Fruit fly (Drosophila melanogaster) whole organism, embryonic: ENCODE measurements around the gene trbl.

Experiments used
- Ada2b ChIP-seq: fragments of 200-800 bp; sonication (Bioruptor generic); IDR thresholded peaks from 2 replicates; pipeline ENCODE4 v1.3.6; 2022; ENCODE audit warnings: missing biosample characterization, missing genetic modification characterization
- Aef1 ChIP-seq: fragments of 200-800 bp; sonication (Bioruptor generic); IDR thresholded peaks from 3 replicates; pipeline ENCODE4 v1.3.6; 2022; ENCODE audit warnings: missing biosample characterization, missing genetic modification characterization
- CG10209 ChIP-seq: fragments of 200-800 bp; sonication (Bioruptor generic); optimal IDR thresholded peaks from 3 replicates; lab custom pipeline; 2017; ENCODE audit warnings: missing biosample characterization, mild to moderate bottlenecking, missing genetic modification characterization, missing genetic modification reagents
- CG10321 ChIP-seq: fragments of 200-800 bp; sonication (Bioruptor generic); IDR thresholded peaks from 2 replicates; pipeline ENCODE4 v1.3.6; 2022; ENCODE audit warnings: missing biosample characterization, missing genetic modification characterization
- CG10654 ChIP-seq: fragments of 200-800 bp; sonication (Bioruptor generic); optimal IDR thresholded peaks from 2 replicates; lab custom pipeline; 2016; ENCODE audit warnings: missing biosample characterization, missing genetic modification characterization
- CG11247 ChIP-seq: fragments of 200-800 bp; sonication (Bioruptor generic); IDR thresholded peaks from 2 replicates; pipeline ENCODE4 v1.3.6; 2022; ENCODE audit warnings: missing biosample characterization, missing genetic modification characterization
- CG11456 ChIP-seq: fragments of 200-800 bp; sonication (Bioruptor generic); IDR thresholded peaks from 3 replicates; pipeline ENCODE4 v1.3.6; 2022; ENCODE audit warnings: missing biosample characterization, missing genetic modification characterization
- CG12155 ChIP-seq: fragments of 200-800 bp; sonication (Bioruptor generic); optimal IDR thresholded peaks from 3 replicates; lab custom pipeline; 2016; ENCODE audit warnings: missing biosample characterization, missing genetic modification characterization
- CG13424 ChIP-seq: fragments of 200-800 bp; sonication (Bioruptor generic); optimal IDR thresholded peaks from 2 replicates; lab custom pipeline; 2019; ENCODE audit warnings: missing biosample characterization, mild to moderate bottlenecking, missing genetic modification characterization, moderate library complexity
- CG13624 ChIP-seq: fragments of 200-800 bp; sonication (Bioruptor generic); optimal IDR thresholded peaks from 2 replicates; lab custom pipeline; 2016; ENCODE audit warnings: missing biosample characterization, missing genetic modification characterization
- CG15696 ChIP-seq: fragments of 200-800 bp; sonication (Bioruptor generic); optimal IDR thresholded peaks from 2 replicates; lab custom pipeline; 2019; ENCODE audit warnings: missing biosample characterization, mild to moderate bottlenecking, missing genetic modification characterization, moderate library complexity
- CG17912 ChIP-seq: fragments of 200-800 bp; sonication (Bioruptor generic); optimal IDR thresholded peaks from 2 replicates; lab custom pipeline; 2018; ENCODE audit warnings: missing biosample characterization, mild to moderate bottlenecking, missing genetic modification characterization
- CG34224 ChIP-seq: fragments of 200-800 bp; sonication (Bioruptor generic); IDR thresholded peaks from 3 replicates; pipeline ENCODE4 v1.3.6; 2022; ENCODE audit warnings: missing biosample characterization, missing genetic modification characterization; ENCODE audit not compliant: partially characterized antibody
- CG34376 ChIP-seq: fragments of 200-800 bp; sonication (Bioruptor generic); optimal IDR thresholded peaks from 2 replicates; lab custom pipeline; 2018; ENCODE audit warnings: missing biosample characterization, mild to moderate bottlenecking, missing genetic modification characterization
- CG4404 ChIP-seq: fragments of 200-800 bp; sonication (Bioruptor generic); IDR thresholded peaks from 2 replicates; pipeline ENCODE4 v1.3.6; 2022; ENCODE audit warnings: missing biosample characterization, missing genetic modification characterization
- CG6654 ChIP-seq: fragments of 200-800 bp; sonication (Bioruptor generic); optimal IDR thresholded peaks from 2 replicates; lab custom pipeline; 2017; ENCODE audit warnings: missing biosample characterization, mild to moderate bottlenecking, missing genetic modification characterization
- CG6683 ChIP-seq: fragments of 200-800 bp; sonication (Bioruptor generic); optimal IDR thresholded peaks from 2 replicates; lab custom pipeline; 2017; ENCODE audit warnings: missing biosample characterization, mild to moderate bottlenecking, missing genetic modification characterization, missing genetic modification reagents
- CG6791 ChIP-seq: fragments of 200-800 bp; sonication (Bioruptor generic); IDR thresholded peaks from 3 replicates; pipeline ENCODE4 v1.3.6; 2022; ENCODE audit warnings: missing biosample characterization, missing genetic modification characterization; ENCODE audit not compliant: partially characterized antibody
- CTCF ChIP-seq: fragments of 200-800 bp; sonication (Bioruptor generic); optimal IDR thresholded peaks from 2 replicates; lab custom pipeline; 2017; ENCODE audit warnings: missing biosample characterization, mild to moderate bottlenecking, missing genetic modification characterization, moderate library complexity
- Camta ChIP-seq: fragments of 200-800 bp; sonication (Bioruptor generic); optimal IDR thresholded peaks from 2 replicates; lab custom pipeline; 2016; ENCODE audit warnings: missing biosample characterization, missing genetic modification characterization
- D19B ChIP-seq: fragments of 200-800 bp; sonication (Bioruptor generic); optimal IDR thresholded peaks from 2 replicates; lab custom pipeline; 2017; ENCODE audit warnings: missing biosample characterization, mild to moderate bottlenecking, missing genetic modification characterization
- Dek ChIP-seq: fragments of 200-800 bp; sonication (Bioruptor generic); optimal IDR thresholded peaks from 3 replicates; lab custom pipeline; 2019; ENCODE audit warnings: missing biosample characterization, mild to moderate bottlenecking, missing genetic modification characterization, moderate library complexity
- GATAe ChIP-seq: fragments of 200-800 bp; sonication (Bioruptor generic); conservative IDR thresholded peaks from 2 replicates; pipeline ENCODE4 v1.3.6; 2022; ENCODE audit warnings: missing biosample characterization, missing genetic modification characterization
- H15 ChIP-seq: fragments of 200-800 bp; sonication (Bioruptor generic); IDR thresholded peaks from 3 replicates; pipeline ENCODE4 v1.3.6; 2022; ENCODE audit warnings: missing biosample characterization, missing genetic modification characterization
- HHEX ChIP-seq: fragments of 200-800 bp; sonication (Bioruptor generic); optimal IDR thresholded peaks from 3 replicates; lab custom pipeline; 2017; ENCODE audit warnings: missing biosample characterization, mild to moderate bottlenecking, missing genetic modification characterization, missing genetic modification reagents
- HmgD ChIP-seq: fragments of 200-800 bp; sonication (Bioruptor generic); optimal IDR thresholded peaks from 3 replicates; lab custom pipeline; 2016; ENCODE audit warnings: missing biosample characterization, missing genetic modification characterization
- MBD-R2 ChIP-seq: fragments of 200-800 bp; sonication (Bioruptor generic); IDR thresholded peaks from 2 replicates; pipeline ENCODE4 v1.3.6; 2022; ENCODE audit warnings: missing biosample characterization, missing genetic modification characterization
- NC2α ChIP-seq: fragments of 200-800 bp; sonication (Bioruptor generic); optimal IDR thresholded peaks from 2 replicates; lab custom pipeline; 2016; ENCODE audit warnings: missing biosample characterization, missing genetic modification characterization
- Oli ChIP-seq: fragments of 200-800 bp; sonication (Bioruptor generic); optimal IDR thresholded peaks from 2 replicates; lab custom pipeline; 2018; ENCODE audit warnings: missing biosample characterization, mild to moderate bottlenecking, missing genetic modification characterization, moderate library complexity
- Rfx ChIP-seq: fragments of 200-800 bp; sonication (Bioruptor generic); IDR thresholded peaks from 2 replicates; pipeline ENCODE4 v1.3.6; 2022; ENCODE audit warnings: missing biosample characterization, missing genetic modification characterization
- Rx ChIP-seq: fragments of 200-800 bp; sonication (Bioruptor generic); IDR thresholded peaks from 2 replicates; pipeline ENCODE4 v1.3.6; 2022; ENCODE audit warnings: missing biosample characterization, missing genetic modification characterization
- Six4 ChIP-seq: fragments of 200-800 bp; sonication (Bioruptor generic); optimal IDR thresholded peaks from 2 replicates; lab custom pipeline; 2016; ENCODE audit warnings: missing biosample characterization, missing genetic modification characterization
- btn ChIP-seq: fragments of 200-800 bp; sonication (Bioruptor generic); optimal IDR thresholded peaks from 2 replicates; lab custom pipeline; 2016; ENCODE audit warnings: missing biosample characterization, missing genetic modification characterization
- cg ChIP-seq: fragments of 200-800 bp; sonication (Bioruptor generic); optimal IDR thresholded peaks from 3 replicates; lab custom pipeline; 2019; ENCODE audit warnings: missing biosample characterization, mild to moderate bottlenecking, missing genetic modification characterization, moderate library complexity
- chinmo ChIP-seq: fragments of 200-800 bp; sonication (Bioruptor generic); IDR thresholded peaks from 4 replicates; pipeline ENCODE4 v1.3.6; 2022; ENCODE audit warnings: missing biosample characterization, missing genetic modification characterization; ENCODE audit not compliant: partially characterized antibody
- disco-r ChIP-seq: fragments of 200-800 bp; sonication (Bioruptor generic); optimal IDR thresholded peaks from 2 replicates; lab custom pipeline; 2016; ENCODE audit warnings: missing biosample characterization, missing genetic modification characterization
- dm ChIP-seq: fragments of 200-800 bp; sonication (Bioruptor generic); optimal IDR thresholded peaks from 3 replicates; lab custom pipeline; 2016; ENCODE audit warnings: missing biosample characterization, missing genetic modification characterization
- dpn ChIP-seq, 2 experiments: fragments of 200-800 bp; sonication (Bioruptor generic); optimal IDR thresholded peaks; 3 replicates each; lab custom pipeline; 2016; ENCODE audit warnings: missing biosample characterization in 2 of 2, missing genetic modification characterization in 2 of 2
- exex ChIP-seq: fragments of 200-800 bp; sonication (Bioruptor generic); optimal IDR thresholded peaks from 4 replicates; lab custom pipeline; 2018; ENCODE audit warnings: missing biosample characterization, mild to moderate bottlenecking, missing genetic modification characterization, moderate library complexity
- fru ChIP-seq: fragments of >200 bp; optimal IDR thresholded peaks from 2 replicates; lab custom pipeline; 2017
- fu2 ChIP-seq: fragments of 200-800 bp; sonication (Bioruptor generic); optimal IDR thresholded peaks from 2 replicates; lab custom pipeline; 2016; ENCODE audit warnings: missing biosample characterization, missing genetic modification characterization
- her ChIP-seq: fragments of 200-800 bp; sonication (Bioruptor generic); optimal IDR thresholded peaks from 2 replicates; lab custom pipeline; 2016; ENCODE audit warnings: missing biosample characterization, missing genetic modification characterization
- jing ChIP-seq: fragments of 200-800 bp; sonication (Bioruptor generic); optimal IDR thresholded peaks from 2 replicates; lab custom pipeline; 2018; ENCODE audit warnings: missing biosample characterization, mild to moderate bottlenecking, missing genetic modification characterization
- lbe ChIP-seq: fragments of 200-800 bp; sonication (Bioruptor generic); optimal IDR thresholded peaks from 2 replicates; lab custom pipeline; 2016; ENCODE audit warnings: missing biosample characterization, mild to moderate bottlenecking, missing genetic modification characterization
- lola ChIP-seq, 3 experiments: fragments of >200 bp in 2 of 3; fragments of 200-800 bp in 1 of 3; sonication (Bioruptor generic) in 1 of 3; optimal IDR thresholded peaks; 2 replicates each; lab custom pipeline; 2017 to 2019; ENCODE audit warnings: missing biosample characterization in 3 of 3, missing genetic modification characterization in 3 of 3, mild to moderate bottlenecking in 1 of 3, moderate library complexity in 1 of 3
- peb ChIP-seq: fragments of 200-800 bp; sonication (Bioruptor generic); IDR thresholded peaks from 2 replicates; pipeline ENCODE4 v1.3.6; 2022; ENCODE audit warnings: missing biosample characterization, missing genetic modification characterization
- ro ChIP-seq: fragments of 200-800 bp; sonication (Bioruptor generic); IDR thresholded peaks from 2 replicates; pipeline ENCODE4 v1.3.6; 2022; ENCODE audit warnings: missing biosample characterization, missing genetic modification characterization
- seq ChIP-seq: fragments of 200-800 bp; sonication (Bioruptor generic); IDR thresholded peaks from 2 replicates; pipeline ENCODE4 v1.3.6; 2022; ENCODE audit warnings: missing biosample characterization, missing genetic modification characterization
- so ChIP-seq: fragments of 200-800 bp; sonication (Bioruptor generic); IDR thresholded peaks from 3 replicates; pipeline ENCODE4 v1.3.6; 2022; ENCODE audit warnings: missing biosample characterization, missing genetic modification characterization
- sug ChIP-seq: fragments of 200-800 bp; optimal IDR thresholded peaks from 2 replicates; lab custom pipeline; 2019; ENCODE audit warnings: missing biosample characterization, mild to moderate bottlenecking, missing genetic modification characterization, moderate library complexity
- twi ChIP-seq: fragments of 200-800 bp; optimal IDR thresholded peaks from 2 replicates; lab custom pipeline; 2019; ENCODE audit warnings: missing biosample characterization, mild to moderate bottlenecking, missing genetic modification characterization, moderate library complexity

Gene trbl

dm6 chr3L:20395257-20395909, 6.0 kb downstream of the trbl start (continued):
- TF ChIP-seq her (GFP tag; lab: Kevin White, UChicago) = no peak
- TF ChIP-seq Oli (tag; lab: Kevin White, UChicago) = peak; percentile 48
- no peak for TF ChIP-seq HmgD (GFP tag; lab: Kevin White, UChicago)
- TF ChIP-seq CG10321 = no peak
- no peak for TF ChIP-seq lbe (GFP tag; lab: Kevin White, UChicago)
- TF ChIP-seq CG6791 (GFP tag; lab: Robert Waterston, UW) = no peak
- TF ChIP-seq Aef1 (GFP tag; lab: Robert Waterston, UW) = peak; percentile 33; the same call in 1 of the 3 replicates
- peak; percentile 40 for TF ChIP-seq CG10209 (GFP tag; lab: Kevin White, UChicago)
- TF ChIP-seq Ada2b (GFP tag; lab: Robert Waterston, UW) = peak; percentile 31; the same call in 1 of the 2 replicates
- no peak for TF ChIP-seq CG10654
- TF ChIP-seq CG6683 (GFP tag; lab: Kevin White, UChicago) = peak; percentile 19
- TF ChIP-seq GATAe (GFP tag; lab: Robert Waterston, UW) = no peak; the same call in 1 of the 2 replicates
- TF ChIP-seq dpn (GFP tag; optimal IDR thresholded peaks at IDR 0.05; lab: Kevin White, UChicago) = peak; percentile 37 to 49
- TF ChIP-seq CTCF = peak; percentile 63
- no peak; the same call in 1 of the 2 replicates for TF ChIP-seq seq
- TF ChIP-seq Rx (GFP tag; lab: Robert Waterston, UW) = no peak
- TF ChIP-seq CG34224 (GFP tag; lab: Robert Waterston, UW) = peak; percentile 42; the same call in 2 of the 3 replicates
- peak; percentile 82 for TF ChIP-seq CG34376 (GFP tag; lab: Kevin White, UChicago)
- no peak for TF ChIP-seq ro
- TF ChIP-seq sug = peak; percentile 73
- TF ChIP-seq exex (tag; lab: Kevin White, UChicago) = peak; percentile 71
- TF ChIP-seq jing (GFP tag; lab: Kevin White, UChicago) = no peak
- TF ChIP-seq MBD-R2 (GFP tag; lab: Robert Waterston, UW) = peak; percentile 42; the same call in 1 of the 2 replicates
- peak; percentile 75 for TF ChIP-seq Rfx
- peak; percentile 28 for TF ChIP-seq Dek (tag; lab: Kevin White, UChicago)
- no peak for TF ChIP-seq lola (GFP tag; optimal IDR thresholded peaks at IDR 0.05; lab: Kevin White, UChicago)
- peak; percentile 26 for TF ChIP-seq CG13424
- TF ChIP-seq NC2α (GFP tag; lab: Kevin White, UChicago) = no peak
- no peak for TF ChIP-seq HHEX (GFP tag; lab: Kevin White, UChicago)
- TF ChIP-seq cg (GFP tag; lab: Kevin White, UChicago) = peak; percentile 36
- no peak for TF ChIP-seq twi (tag; lab: Kevin White, UChicago)
- no peak for TF ChIP-seq peb (GFP tag; lab: Robert Waterston, UW)
- TF ChIP-seq CG13624 (GFP tag; lab: Kevin White, UChicago) = peak; percentile 85
- TF ChIP-seq CG11247 (GFP tag; lab: Robert Waterston, UW) = no peak
- no peak for TF ChIP-seq disco-r (GFP tag; lab: Kevin White, UChicago)
- TF ChIP-seq CG15696 (tag; lab: Kevin White, UChicago) = no peak
- no peak for TF ChIP-seq H15 (GFP tag; lab: Robert Waterston, UW)
- no peak for TF ChIP-seq Six4 (GFP tag; lab: Kevin White, UChicago)
- TF ChIP-seq CG11456 (GFP tag; lab: Robert Waterston, UW) = no peak; the same call in 2 of the 3 replicates
- no peak for TF ChIP-seq dm (GFP tag; lab: Kevin White, UChicago)
- TF ChIP-seq so (GFP tag; lab: Robert Waterston, UW) = peak; percentile 38; the same call in 2 of the 3 replicates
- peak; percentile 19 for TF ChIP-seq fu2 (GFP tag; lab: Kevin White, UChicago)
- peak; percentile 60 for TF ChIP-seq CG12155 (GFP tag; lab: Kevin White, UChicago)
- TF ChIP-seq CG6654 (GFP tag; lab: Kevin White, UChicago) = no peak
- no peak for TF ChIP-seq Camta (GFP tag; lab: Kevin White, UChicago)
- TF ChIP-seq chinmo = peak; percentile 90; the same call in 3 of the 4 replicates
- TF ChIP-seq fru (lab: Kevin White, UChicago) = no peak
- TF ChIP-seq btn (GFP tag; lab: Kevin White, UChicago) = no peak
- TF ChIP-seq D19B = peak; percentile 99
- TF ChIP-seq CG4404 = no peak
- no peak for TF ChIP-seq CG17912 (GFP tag; lab: Kevin White, UChicago)
